Worm (Caenorhabditis elegans) whole organism, mixed stage, embryonic: Measurements from ENCODE around the gene deg-3.
A peak's percentile ranks its signal among the peaks of the same experiment; 100 is the strongest.

ENCODE experiments used
- M03D4.4 ChIP-seq: sonication (generic microtip); optimal IDR thresholded peaks from 2 replicates; lab custom pipeline; 2017; ENCODE audit warnings: mild to moderate bottlenecking, missing genetic modification characterization, missing compliant biosample characterization
- bed-3 ChIP-seq: fragments of 200-800 bp; sonication (Bioruptor generic); optimal IDR thresholded peaks from 3 replicates; lab custom pipeline; 2018; ENCODE audit warnings: mild to moderate bottlenecking, missing genetic modification characterization, moderate library complexity, missing compliant biosample characterization
- ceh-39 ChIP-seq: fragments of 150-350 bp; optimal IDR thresholded peaks from 2 replicates; lab custom pipeline; 2014; ENCODE audit warnings: missing biosample characterization, missing genetic modification characterization
- ceh-43 ChIP-seq: fragments of 200-800 bp; sonication (Bioruptor generic); optimal IDR thresholded peaks from 2 replicates; lab custom pipeline; 2018; ENCODE audit warnings: mild to moderate bottlenecking, missing genetic modification characterization, moderate library complexity, missing compliant biosample characterization
- ces-1 ChIP-seq: fragments of 150-350 bp; optimal IDR thresholded peaks from 2 replicates; lab custom pipeline; 2014; ENCODE audit warnings: missing biosample characterization, missing genetic modification reagents, missing genetic modification characterization
- cnd-1 ChIP-seq: fragments of 200-800 bp; sonication (Bioruptor generic); optimal IDR thresholded peaks from 2 replicates; lab custom pipeline; 2018; ENCODE audit warnings: mild to moderate bottlenecking, missing genetic modification characterization, missing compliant biosample characterization
- drap-1 ChIP-seq: fragments of 200-800 bp; sonication (Bioruptor generic); optimal IDR thresholded peaks from 3 replicates; lab custom pipeline; 2018; ENCODE audit warnings: mild to moderate bottlenecking, missing genetic modification characterization, missing compliant biosample characterization
- elt-1 ChIP-seq: sonication (generic microtip); optimal IDR thresholded peaks from 2 replicates; lab custom pipeline; 2017; ENCODE audit warnings: missing genetic modification characterization, mild to moderate bottlenecking, missing compliant biosample characterization, antibody characterized with exemption, moderate library complexity, borderline replicate concordance; ENCODE audit not compliant: insufficient read depth
- elt-3 ChIP-seq: fragments of 150-350 bp; optimal IDR thresholded peaks from 2 replicates; lab custom pipeline; 2014; ENCODE audit warnings: missing biosample characterization, missing genetic modification characterization
- flh-1 ChIP-seq: fragments of 200-800 bp; sonication (Bioruptor generic); optimal IDR thresholded peaks from 2 replicates; lab custom pipeline; 2018; ENCODE audit warnings: mild to moderate bottlenecking, missing genetic modification characterization, moderate library complexity, missing compliant biosample characterization
- ham-2 ChIP-seq: fragments of 200-800 bp; sonication (Bioruptor generic); optimal IDR thresholded peaks from 2 replicates; lab custom pipeline; 2018; ENCODE audit warnings: mild to moderate bottlenecking, missing genetic modification characterization, missing compliant biosample characterization
- hlh-1 ChIP-seq: fragments of 150-350 bp; optimal IDR thresholded peaks from 2 replicates; lab custom pipeline; 2014; ENCODE audit warnings: missing biosample characterization, missing genetic modification reagents, missing genetic modification characterization
- lin-13 ChIP-seq: fragments of 150-350 bp; optimal IDR thresholded peaks from 2 replicates; lab custom pipeline; 2014; ENCODE audit warnings: missing biosample characterization, missing genetic modification characterization
- lin-32 ChIP-seq: fragments of 200-800 bp; sonication (Bioruptor generic); optimal IDR thresholded peaks from 2 replicates; lab custom pipeline; 2018; ENCODE audit warnings: mild to moderate bottlenecking, missing genetic modification characterization, missing compliant biosample characterization
- lsy-2 ChIP-seq: fragments of 150-350 bp; optimal IDR thresholded peaks from 2 replicates; lab custom pipeline; 2014; ENCODE audit warnings: missing biosample characterization, missing genetic modification characterization
- mab-5 ChIP-seq: fragments of 150-350 bp; optimal IDR thresholded peaks from 2 replicates; lab custom pipeline; 2014; ENCODE audit warnings: missing biosample characterization, missing genetic modification characterization
- mep-1 ChIP-seq: fragments of 150-350 bp; optimal IDR thresholded peaks from 2 replicates; lab custom pipeline; 2017; ENCODE audit warnings: missing biosample characterization, missing genetic modification reagents, missing genetic modification characterization, inconsistent platforms
- mls-2 ChIP-seq: sonication (generic microtip); optimal IDR thresholded peaks from 2 replicates; lab custom pipeline; 2016; ENCODE audit warnings: mild to moderate bottlenecking, missing genetic modification characterization, moderate library complexity, missing compliant biosample characterization
- nhr-2 ChIP-seq: fragments of 150-350 bp; optimal IDR thresholded peaks from 2 replicates; lab custom pipeline; 2014; ENCODE audit warnings: missing biosample characterization, missing genetic modification characterization
- nhr-237 ChIP-seq: fragments of 150-350 bp; optimal IDR thresholded peaks from 2 replicates; lab custom pipeline; 2014; ENCODE audit warnings: missing biosample characterization, missing genetic modification characterization
- nhr-76 ChIP-seq: sonication (generic microtip); optimal IDR thresholded peaks from 2 replicates; lab custom pipeline; 2017; ENCODE audit warnings: missing biosample characterization, missing genetic modification characterization
- pha-4 ChIP-seq: fragments of 150-350 bp; optimal IDR thresholded peaks from 2 replicates; lab custom pipeline; 2018; ENCODE audit warnings: missing biosample characterization, missing genetic modification reagents, missing genetic modification characterization
- sem-2 ChIP-seq: fragments of 200-800 bp; sonication (Bioruptor generic); optimal IDR thresholded peaks from 2 replicates; lab custom pipeline; 2018; ENCODE audit warnings: mild to moderate bottlenecking, missing genetic modification characterization, missing compliant biosample characterization
- sptf-1 ChIP-seq: sonication (generic microtip); optimal IDR thresholded peaks from 2 replicates; lab custom pipeline; 2017; ENCODE audit warnings: mild to moderate bottlenecking, missing genetic modification characterization, moderate library complexity, missing compliant biosample characterization
- tbx-8 ChIP-seq: fragments of 200-800 bp; sonication (Bioruptor generic); optimal IDR thresholded peaks from 2 replicates; lab custom pipeline; 2018; ENCODE audit warnings: mild to moderate bottlenecking, missing genetic modification characterization, moderate library complexity, missing compliant biosample characterization
- unc-120 ChIP-seq: sonication (generic microtip); optimal IDR thresholded peaks from 2 replicates; lab custom pipeline; 2017; ENCODE audit warnings: missing genetic modification characterization, missing compliant biosample characterization; ENCODE audit not compliant: poor library complexity, severe bottlenecking
- unc-39 ChIP-seq: fragments of 150-350 bp; optimal IDR thresholded peaks from 2 replicates; lab custom pipeline; 2014; ENCODE audit warnings: missing biosample characterization, missing genetic modification characterization
- unc-62 ChIP-seq: fragments of 150-350 bp; optimal IDR thresholded peaks from 2 replicates; lab custom pipeline; 2014; ENCODE audit warnings: missing biosample characterization, missing genetic modification reagents, missing genetic modification characterization
- zip-8 ChIP-seq: fragments of 150-350 bp; optimal IDR thresholded peaks from 2 replicates; lab custom pipeline; 2014; ENCODE audit warnings: missing biosample characterization, missing genetic modification characterization
- ztf-11 ChIP-seq: fragments of 150-350 bp; optimal IDR thresholded peaks from 2 replicates; lab custom pipeline; 2014; ENCODE audit warnings: missing biosample characterization, missing genetic modification characterization

Gene deg-3

DNA sequence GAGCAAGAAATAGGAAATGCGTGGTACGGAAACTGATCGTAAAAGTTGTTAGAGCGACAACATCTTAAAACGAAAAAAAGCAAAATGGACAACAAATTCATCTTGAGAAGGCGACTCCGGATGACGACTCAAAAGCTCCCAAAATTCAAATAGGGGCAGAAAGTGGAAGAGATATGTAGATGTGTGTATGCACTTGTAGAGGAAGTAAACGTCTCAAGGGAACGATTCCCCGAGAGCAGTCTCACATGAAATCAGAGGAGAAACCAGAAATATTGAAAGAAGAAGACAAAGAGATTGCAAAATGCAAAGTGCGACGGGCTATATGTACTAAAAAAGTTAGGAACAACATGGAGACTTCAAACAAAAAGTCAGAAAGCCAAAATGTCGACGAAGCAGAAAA lies 28.5 kb upstream of the deg-3 start, which contains the start of gene F57B7.2:
Gene F57B7.2, minus strand, starts transcription at position 101 of the 400 bp plus-strand sequence.
- TF ChIP-seq lin-32 (no peak), ham-2 (no peak), mep-1 (tag; lab: Kevin White, UChicago) (no peak), cnd-1 (tag; lab: Kevin White, UChicago) (no peak), ces-1 (no peak), ceh-39 (tag; lab: Kevin White, UChicago) (no peak), mls-2 (tag; lab: Kevin White, UChicago) (no peak), lin-13 (no peak), zip-8 (tag; lab: Kevin White, UChicago) (no peak), ztf-11 (no peak), unc-120 (tag; lab: Kevin White, UChicago) (no peak), hlh-1 (tag; lab: Kevin White, UChicago) (no peak), lsy-2 (tag; lab: Kevin White, UChicago) (no peak), flh-1 (GFP tag; lab: Kevin White, UChicago) (no peak), mab-5 (no peak)

DNA sequence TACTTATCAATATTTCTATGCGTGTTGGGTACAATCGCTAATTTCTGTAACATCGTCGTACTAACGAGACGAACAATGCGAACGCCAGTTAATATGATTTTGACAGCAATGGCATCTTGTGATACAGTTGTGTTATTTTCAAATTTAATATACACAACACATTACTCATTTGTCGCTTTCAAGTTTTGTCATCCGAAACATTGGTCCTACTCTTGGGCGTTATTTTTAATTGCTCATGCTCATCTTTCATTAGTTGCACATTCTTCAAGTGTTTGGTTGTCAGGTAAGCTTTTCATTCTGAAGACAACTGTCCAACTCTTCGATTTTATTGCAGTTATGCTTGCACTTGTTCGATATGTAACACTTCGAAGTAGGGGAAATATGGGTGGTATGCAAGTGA lies 24.2 kb upstream of the deg-3 start:
- no peak for TF ChIP-seq ces-1
- no peak for TF ChIP-seq unc-39
- no peak for TF ChIP-seq nhr-2
- TF ChIP-seq mab-5: no peak

DNA sequence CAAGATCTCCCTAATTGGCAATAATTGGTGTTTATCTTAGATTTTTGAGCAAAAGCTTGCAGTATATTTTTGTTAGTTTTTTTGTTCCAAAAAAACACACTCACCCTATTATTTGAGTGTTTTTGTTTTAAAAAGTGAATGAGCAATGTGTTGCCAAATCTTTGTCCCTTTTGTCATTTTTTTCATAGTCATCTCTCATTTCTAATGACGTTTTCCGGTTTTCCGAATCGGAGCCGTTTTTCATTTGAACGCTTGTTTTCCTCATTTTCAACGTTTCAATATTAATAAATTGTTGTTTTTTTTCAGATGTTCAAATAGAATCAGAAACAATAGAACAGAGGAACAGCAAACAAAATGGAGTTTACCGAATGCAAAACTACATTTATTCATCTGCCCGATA lies 23.5 kb upstream of the deg-3 start, which contains the start of gene dmsr-1:
Gene dmsr-1, plus strand, starts transcription at position 301 of the 400 bp plus-strand sequence.
- TF ChIP-seq mab-5 (no peak), ceh-43 (no peak), ztf-11 (no peak), sem-2 (GFP tag; lab: Kevin White, UChicago) (no peak), drap-1 (GFP tag; lab: Kevin White, UChicago) (no peak), ceh-39 (tag; lab: Kevin White, UChicago) (no peak), ces-1 (no peak), elt-3 (no peak), bed-3 (GFP tag; lab: Kevin White, UChicago) (no peak), nhr-237 (tag; lab: Kevin White, UChicago) (no peak), nhr-2 (no peak), elt-1 (no peak), M03D4.4 (tag; lab: Kevin White, UChicago) (no peak), unc-120 (tag; lab: Kevin White, UChicago) (no peak), pha-4 (tag; lab: Kevin White, UChicago) (no peak), nhr-76 (no peak), ham-2 (no peak), sptf-1 (tag; lab: Kevin White, UChicago) (no peak), lsy-2 (tag; lab: Kevin White, UChicago) (no peak)

- TF ChIP-seq lin-32 (no peak), ces-1 (peak; percentile 67), tbx-8 (GFP tag; lab: Kevin White, UChicago) (no peak), zip-8 (tag; lab: Kevin White, UChicago) (peak; percentile 47), hlh-1 (tag; lab: Kevin White, UChicago) (no peak)
These were observed 21.4 kb upstream of the deg-3 start for ce11 chrV:11436407-11436806.

DNA sequence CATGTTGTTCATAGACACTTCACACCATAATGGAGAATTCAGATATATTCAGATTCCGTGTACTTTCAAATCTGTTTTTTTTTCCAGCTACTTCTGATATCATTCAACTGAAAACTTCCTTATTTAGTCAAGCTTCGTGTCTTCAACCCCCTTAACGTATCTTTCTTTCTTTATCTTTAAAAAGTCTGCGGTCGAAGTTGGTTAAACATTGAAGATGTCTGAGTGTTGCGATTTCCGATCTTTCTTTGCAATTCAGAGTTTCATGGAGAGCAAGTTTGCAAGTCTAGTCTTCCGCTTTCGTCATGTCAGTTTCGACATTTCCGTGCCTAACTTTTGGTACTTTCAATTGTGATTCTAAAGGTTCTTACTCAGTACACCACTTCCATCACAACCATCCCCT lies 20.3 kb upstream of the deg-3 start:
- TF ChIP-seq mls-2 (tag; lab: Kevin White, UChicago) (no peak), bed-3 (GFP tag; lab: Kevin White, UChicago) (no peak), ham-2 (no peak), ztf-11 (no peak), M03D4.4 (tag; lab: Kevin White, UChicago) (no peak), unc-120 (tag; lab: Kevin White, UChicago) (no peak), lin-13 (no peak), unc-62 (GFP tag; lab: Kevin White, UChicago) (no peak)

ce11 chrV:11430823-11431222 lies 15.9 kb upstream of the deg-3 start:
- TF ChIP-seq ztf-11 (no peak), lsy-2 (tag; lab: Kevin White, UChicago) (no peak)
- TF ChIP-seq, all 35 proteins: peak for 0
